Worm (Caenorhabditis elegans) whole organism, L1 larva: Measurements from ENCODE around the gene T28H10.2.

Source experiments
- C16A3.4 ChIP-seq: fragments of 150-350 bp; optimal IDR thresholded peaks from 2 replicates; lab custom pipeline; 2014; ENCODE audit warnings: missing biosample characterization, missing genetic modification characterization
- C34B4.2 ChIP-seq: sonication (generic microtip); optimal IDR thresholded peaks from 2 replicates; lab custom pipeline; 2017; ENCODE audit warnings: mild to moderate bottlenecking, missing genetic modification characterization, missing compliant biosample characterization
- Y116A8C.19 ChIP-seq: sonication (generic microtip); optimal IDR thresholded peaks from 2 replicates; lab custom pipeline; 2016; ENCODE audit warnings: missing compliant biosample characterization, missing genetic modification characterization, borderline replicate concordance
- aha-1 ChIP-seq: fragments of 150-350 bp; optimal IDR thresholded peaks from 2 replicates; lab custom pipeline; 2014; ENCODE audit warnings: missing biosample characterization, missing genetic modification characterization
- alr-1 ChIP-seq: fragments of 200-800 bp; sonication (Bioruptor generic); optimal IDR thresholded peaks from 2 replicates; lab custom pipeline; 2018; ENCODE audit warnings: borderline replicate concordance, mild to moderate bottlenecking, missing genetic modification characterization, missing compliant biosample characterization
- aly-2 ChIP-seq: fragments of 150-350 bp; optimal IDR thresholded peaks from 2 replicates; lab custom pipeline; 2014; ENCODE audit warnings: missing biosample characterization, missing genetic modification characterization
- ama-1 ChIP-seq: fragments of 150-350 bp; optimal IDR thresholded peaks from 2 replicates; lab custom pipeline; 2014
- blmp-1 ChIP-seq: fragments of 150-350 bp; optimal IDR thresholded peaks from 2 replicates; lab custom pipeline; 2014; ENCODE audit warnings: missing biosample characterization, missing genetic modification characterization
- efl-1 ChIP-seq, 4 experiments: fragments of 150-350 bp; optimal IDR thresholded peaks in 3 of 4; peaks in 1 of 4; 1 replicate in 1 of 4; 2 replicates in 3 of 4; lab custom pipeline; 2014; ENCODE audit warnings: missing biosample characterization in 2 of 4, missing genetic modification characterization in 2 of 4, missing genetic modification reagents in 2 of 4
- efl-3 ChIP-seq: fragments of 200-800 bp; sonication (Bioruptor generic); optimal IDR thresholded peaks from 2 replicates; lab custom pipeline; 2018; ENCODE audit warnings: mild to moderate bottlenecking, missing genetic modification characterization, missing compliant biosample characterization
- elt-3 ChIP-seq, 6 experiments: fragments of 150-350 bp in 1 of 6; sonication (generic microtip); optimal IDR thresholded peaks; 2 replicates each; lab custom pipeline; 2017 to 2018; ENCODE audit warnings: missing biosample characterization in 6 of 6, missing genetic modification characterization in 6 of 6, inconsistent platforms in 1 of 6
- ets-5 ChIP-seq: fragments of 200-800 bp; sonication (Bioruptor generic); IDR thresholded peaks from 2 replicates; pipeline ENCODE4 v1.3.6; 2022; ENCODE audit warnings: missing genetic modification characterization, missing compliant biosample characterization
- fkh-10 ChIP-seq: sonication (generic microtip); optimal IDR thresholded peaks from 2 replicates; lab custom pipeline; 2017; ENCODE audit warnings: missing biosample characterization, missing genetic modification reagents, missing genetic modification characterization
- grh-1 ChIP-seq: fragments of 200-800 bp; sonication (Bioruptor generic); IDR thresholded peaks from 2 replicates; pipeline ENCODE4 v1.3.6; 2022; ENCODE audit warnings: missing genetic modification reagents, missing genetic modification characterization, missing compliant biosample characterization
- irx-1 ChIP-seq: sonication (generic microtip); optimal IDR thresholded peaks from 2 replicates; lab custom pipeline; 2016; ENCODE audit warnings: missing genetic modification characterization, missing compliant biosample characterization
- jun-1 ChIP-seq: fragments of 150-350 bp; optimal IDR thresholded peaks from 2 replicates; lab custom pipeline; 2014; ENCODE audit warnings: missing biosample characterization, missing genetic modification reagents, missing genetic modification characterization
- lin-13 ChIP-seq: fragments of 150-350 bp; optimal IDR thresholded peaks from 2 replicates; lab custom pipeline; 2014; ENCODE audit warnings: missing biosample characterization, missing genetic modification reagents, missing genetic modification characterization
- lin-14 ChIP-seq: fragments of 200-800 bp; sonication (Bioruptor generic); optimal IDR thresholded peaks from 2 replicates; lab custom pipeline; 2018; ENCODE audit warnings: mild to moderate bottlenecking, missing genetic modification characterization, moderate library complexity, missing compliant biosample characterization
- lin-35 ChIP-seq, 2 experiments: fragments of 150-350 bp; optimal IDR thresholded peaks; 2 replicates each; lab custom pipeline; 2014; ENCODE audit warnings: missing biosample characterization in 2 of 2, missing genetic modification characterization in 2 of 2, missing genetic modification reagents in 2 of 2
- lin-39 ChIP-seq: fragments of 150-350 bp; optimal IDR thresholded peaks from 2 replicates; lab custom pipeline; 2014; ENCODE audit warnings: missing biosample characterization, missing genetic modification reagents, missing genetic modification characterization
- lir-3 ChIP-seq: sonication (generic microtip); optimal IDR thresholded peaks from 2 replicates; lab custom pipeline; 2016; ENCODE audit warnings: mild to moderate bottlenecking, missing genetic modification characterization, moderate library complexity, missing compliant biosample characterization; ENCODE audit not compliant: poor library complexity
- lsy-2 ChIP-seq, 2 experiments: fragments of 150-350 bp; optimal IDR thresholded peaks; 2 replicates each; lab custom pipeline; 2014; ENCODE audit warnings: missing biosample characterization in 2 of 2, missing genetic modification characterization in 2 of 2
- mep-1 ChIP-seq: fragments of 150-350 bp; optimal IDR thresholded peaks from 2 replicates; lab custom pipeline; 2014; ENCODE audit warnings: missing biosample characterization, missing genetic modification characterization
- nhr-11 ChIP-seq: fragments of 150-350 bp; optimal IDR thresholded peaks from 2 replicates; lab custom pipeline; 2014; ENCODE audit warnings: missing biosample characterization, missing genetic modification characterization
- nhr-19 ChIP-seq: fragments of 200-800 bp; sonication (Bioruptor generic); conservative IDR thresholded peaks from 2 replicates; pipeline ENCODE4 v1.3.6; 2022; ENCODE audit warnings: missing genetic modification characterization, missing compliant biosample characterization
- nhr-237 ChIP-seq: fragments of 150-350 bp; optimal IDR thresholded peaks from 2 replicates; lab custom pipeline; 2014; ENCODE audit warnings: missing biosample characterization, missing genetic modification characterization
- nhr-28 ChIP-seq: fragments of 150-350 bp; optimal IDR thresholded peaks from 2 replicates; lab custom pipeline; 2014; ENCODE audit warnings: missing biosample characterization, missing genetic modification characterization
- nhr-71 ChIP-seq: sonication (generic microtip); optimal IDR thresholded peaks from 2 replicates; lab custom pipeline; 2016; ENCODE audit warnings: mild to moderate bottlenecking, missing genetic modification characterization, moderate library complexity, missing compliant biosample characterization
- nhr-77 ChIP-seq: fragments of 150-350 bp; optimal IDR thresholded peaks from 2 replicates; lab custom pipeline; 2014; ENCODE audit warnings: missing biosample characterization, missing genetic modification characterization
- pag-3 ChIP-seq: sonication (generic microtip); optimal IDR thresholded peaks from 2 replicates; lab custom pipeline; 2017; ENCODE audit warnings: missing genetic modification characterization, mild to moderate bottlenecking, missing compliant biosample characterization, antibody characterized with exemption, borderline replicate concordance; ENCODE audit not compliant: insufficient read depth
- pax-3 ChIP-seq: fragments of 200-800 bp; sonication (Bioruptor generic); optimal IDR thresholded peaks from 2 replicates; lab custom pipeline; 2018; ENCODE audit warnings: mild to moderate bottlenecking, missing genetic modification characterization, moderate library complexity, missing compliant biosample characterization
- pqm-1 ChIP-seq: sonication (generic microtip); optimal IDR thresholded peaks from 3 replicates; lab custom pipeline; 2017; ENCODE audit warnings: missing biosample characterization, missing genetic modification characterization
- rnt-1 ChIP-seq: sonication (generic microtip); optimal IDR thresholded peaks from 2 replicates; lab custom pipeline; 2016; ENCODE audit warnings: mild to moderate bottlenecking, missing genetic modification characterization, moderate library complexity, missing compliant biosample characterization
- skn-1 ChIP-seq: fragments of 150-350 bp; optimal IDR thresholded peaks from 2 replicates; lab custom pipeline; 2014; ENCODE audit warnings: missing biosample characterization, missing genetic modification characterization
- snu-23 ChIP-seq: sonication (generic microtip); optimal IDR thresholded peaks from 2 replicates; lab custom pipeline; 2016; ENCODE audit warnings: missing genetic modification characterization, missing compliant biosample characterization
- sptf-1 ChIP-seq: fragments of 150-350 bp; optimal IDR thresholded peaks from 2 replicates; lab custom pipeline; 2014; ENCODE audit warnings: missing biosample characterization, missing genetic modification characterization
- swsn-7 ChIP-seq: sonication (generic microtip); optimal IDR thresholded peaks from 2 replicates; lab custom pipeline; 2016; ENCODE audit warnings: missing genetic modification characterization, missing compliant biosample characterization
- tbx-2 ChIP-seq: sonication (generic microtip); optimal IDR thresholded peaks from 2 replicates; lab custom pipeline; 2016; ENCODE audit warnings: missing genetic modification characterization, missing compliant biosample characterization
- tlp-1 ChIP-seq: fragments of 150-350 bp; optimal IDR thresholded peaks from 2 replicates; lab custom pipeline; 2014; ENCODE audit warnings: missing biosample characterization, missing genetic modification characterization
- unc-130 ChIP-seq: fragments of 150-350 bp; optimal IDR thresholded peaks from 2 replicates; lab custom pipeline; 2017; ENCODE audit warnings: missing biosample characterization, missing genetic modification characterization, inconsistent platforms
- unc-86 ChIP-seq: sonication (generic microtip); optimal IDR thresholded peaks from 2 replicates; lab custom pipeline; 2016; ENCODE audit warnings: missing genetic modification characterization, missing compliant biosample characterization
- unc-98 ChIP-seq: fragments of 200-800 bp; sonication (Bioruptor generic); IDR thresholded peaks from 2 replicates; pipeline ENCODE4 v1.3.6; 2022; ENCODE audit warnings: missing genetic modification characterization, missing compliant biosample characterization
- xbp-1 ChIP-seq: sonication (generic microtip); optimal IDR thresholded peaks from 2 replicates; lab custom pipeline; 2016; ENCODE audit warnings: missing genetic modification characterization, missing compliant biosample characterization
- zag-1 ChIP-seq: fragments of 150-350 bp; optimal IDR thresholded peaks from 2 replicates; lab custom pipeline; 2014; ENCODE audit warnings: missing biosample characterization, missing genetic modification characterization
- ztf-11 ChIP-seq, 2 experiments: sonication (generic microtip); optimal IDR thresholded peaks; 2 replicates each; lab custom pipeline; 2016 to 2017; ENCODE audit warnings: missing genetic modification characterization in 2 of 2, missing biosample characterization in 1 of 2, missing compliant biosample characterization in 1 of 2
- ztf-4 ChIP-seq: fragments of 150-350 bp; optimal IDR thresholded peaks from 2 replicates; lab custom pipeline; 2014; ENCODE audit warnings: missing biosample characterization, missing genetic modification characterization

The T28H10.2 gene

DNA sequence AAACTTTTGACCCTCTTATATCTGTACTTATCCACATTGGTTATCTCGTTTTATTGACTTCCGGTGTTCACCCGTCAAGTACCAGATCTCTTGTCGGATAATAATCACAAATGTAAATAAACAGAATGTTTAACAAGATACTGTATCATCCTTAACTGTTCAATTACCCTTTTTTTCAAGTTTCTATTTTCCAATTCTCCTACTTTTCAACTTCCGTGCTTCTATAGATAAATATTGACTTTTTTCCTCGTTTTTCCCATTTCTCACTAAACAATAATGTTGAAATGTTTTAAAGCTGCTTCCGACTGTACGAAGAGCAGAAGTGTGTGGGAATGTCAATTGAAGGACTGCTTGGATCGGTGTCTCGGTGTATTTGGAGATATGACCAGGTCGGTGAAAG, 25.8 kb downstream of the T28H10.2 start, which contains the start of gene inx-11:
inx-11 (plus strand) TSS at position 301 of the 400 bp plus-strand sequence.
- TF ChIP-seq fkh-10 (GFP tag; lab: Kevin White, UChicago) = no peak
- TF ChIP-seq ztf-11 (tag; optimal IDR thresholded peaks at IDR 0.05; lab: Kevin White, UChicago) = no peak
- TF ChIP-seq C16A3.4 (tag; lab: Kevin White, UChicago) = no peak
- TF ChIP-seq elt-3 (tag; optimal IDR thresholded peaks at IDR 0.05; lab: Kevin White, UChicago) = no peak
- TF ChIP-seq lin-13 (GFP tag; lab: Kevin White, UChicago) = no peak
- TF ChIP-seq grh-1 (GFP tag; lab: Robert Waterston, UW) = no peak
- no peak for TF ChIP-seq lir-3
- TF ChIP-seq tlp-1 (tag; lab: Kevin White, UChicago) = no peak
- TF ChIP-seq ets-5 (GFP tag; lab: Robert Waterston, UW) = no peak
- no peak for TF ChIP-seq Y116A8C.19 (tag; lab: Kevin White, UChicago)
- no peak for TF ChIP-seq efl-3 (GFP tag; lab: Kevin White, UChicago)
- TF ChIP-seq ztf-4 (tag; lab: Kevin White, UChicago) = no peak
- TF ChIP-seq alr-1 (tag; lab: Kevin White, UChicago) = no peak
- TF ChIP-seq xbp-1 (tag; lab: Kevin White, UChicago) = no peak
- TF ChIP-seq nhr-237 (tag; lab: Kevin White, UChicago) = no peak
- TF ChIP-seq unc-130 = no peak
- no peak for TF ChIP-seq efl-1 (optimal IDR thresholded peaks at IDR 0.05; lab: Kevin White, UChicago)
- no peak for TF ChIP-seq efl-1 (GFP tag; optimal IDR thresholded peaks at IDR 0.05 in 1 of 2; lab: Kevin White, UChicago)

DNA sequence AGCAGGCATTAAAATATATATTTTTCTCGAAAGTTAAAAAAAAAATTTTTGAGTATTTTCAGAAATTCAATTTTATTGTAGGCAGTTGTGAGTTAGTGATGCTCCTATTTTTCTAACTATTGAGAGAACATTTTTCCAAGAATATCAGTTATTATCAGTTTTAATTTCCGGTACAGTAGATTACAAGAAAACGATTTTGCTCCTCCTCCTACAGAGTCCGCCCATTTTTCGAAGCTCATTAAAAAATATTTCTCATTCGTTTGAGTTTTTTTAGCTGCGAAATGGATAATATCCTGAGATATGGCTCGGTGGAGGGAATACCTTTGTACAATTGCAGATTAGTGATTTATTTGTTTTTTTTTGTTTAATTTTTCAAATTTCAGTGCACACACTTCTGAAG, 28.2 kb downstream of the T28H10.2 start, which contains the start of gene srt-39:
srt-39 (plus strand) TSS at position 301 of the 400 bp plus-strand sequence.
- TF ChIP-seq sptf-1 (tag; lab: Kevin White, UChicago) (no peak), lin-39 (tag; lab: Kevin White, UChicago) (no peak), ama-1 (lab: Kevin White, UChicago) (no peak), skn-1 (tag; lab: Kevin White, UChicago) (no peak)
- TF ChIP-seq, all 84 proteins: peak for 0

DNA sequence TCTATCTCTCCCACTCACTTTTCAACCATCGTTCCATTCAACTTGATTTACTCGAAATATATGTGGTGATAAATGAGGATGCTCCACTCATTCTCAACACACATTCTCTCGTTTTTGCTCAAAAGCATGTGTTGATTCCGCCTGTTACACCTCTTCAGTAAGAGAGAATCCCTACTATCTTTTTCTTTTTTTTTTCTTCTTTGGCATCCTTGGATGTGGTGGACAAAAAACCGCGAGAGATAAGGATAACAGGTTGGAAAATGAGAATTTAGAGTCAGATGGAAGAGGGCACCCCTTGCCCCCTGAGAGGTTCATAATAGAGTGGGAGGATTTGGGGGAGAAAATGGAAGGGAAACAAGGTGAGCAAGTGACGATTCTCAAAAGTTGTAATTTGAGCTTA, 33.8 kb downstream of the T28H10.2 start:
- TF ChIP-seq aha-1 (tag; lab: Kevin White, UChicago) (no peak), nhr-71 (tag; lab: Kevin White, UChicago) (peak; percentile 40), lir-3 (no peak), pag-3 (peak; percentile 95), nhr-28 (tag; lab: Kevin White, UChicago) (no peak), lsy-2 (tag; optimal IDR thresholded peaks at IDR 0.05; lab: Kevin White, UChicago) (peak in 1 of 2 experiments; percentile 39), unc-98 (no peak), tlp-1 (tag; lab: Kevin White, UChicago) (no peak), pqm-1 (tag; lab: Kevin White, UChicago) (no peak), mep-1 (tag; lab: Kevin White, UChicago) (peak; percentile 32), blmp-1 (no peak), pax-3 (tag; lab: Kevin White, UChicago) (no peak), swsn-7 (no peak), nhr-19 (0 out of 2 replicates have a peak, but pooled peaks have one; percentile 17), zag-1 (tag; lab: Kevin White, UChicago) (no peak), irx-1 (tag; lab: Kevin White, UChicago) (no peak), efl-1 (optimal IDR thresholded peaks at IDR 0.05; lab: Kevin White, UChicago) (no peak), efl-1 (GFP tag; optimal IDR thresholded peaks at IDR 0.05 in 1 of 2; lab: Kevin White, UChicago) (no peak), unc-86 (no peak), aly-2 (no peak), nhr-77 (tag; lab: Kevin White, UChicago) (no peak), lin-35 (GFP tag; optimal IDR thresholded peaks at IDR 0.05; lab: Kevin White, UChicago) (no peak), snu-23 (GFP tag; lab: Kevin White, UChicago) (peak; percentile 11), lin-14 (GFP tag; lab: Kevin White, UChicago) (peak; percentile 79), C34B4.2 (tag; lab: Kevin White, UChicago) (no peak), tbx-2 (tag; lab: Kevin White, UChicago) (no peak), jun-1 (no peak), rnt-1 (tag; lab: Kevin White, UChicago) (peak; percentile 44), ztf-4 (tag; lab: Kevin White, UChicago) (no peak), nhr-11 (tag; lab: Kevin White, UChicago) (no peak), C16A3.4 (tag; lab: Kevin White, UChicago) (no peak)
